Worm (Caenorhabditis elegans) whole organism, L4 larva: Measurements from ENCODE around the gene C15H11.13.
A peak's percentile ranks its signal among the peaks of the same experiment; 100 is the strongest.

Source experiments
- D1046.2 ChIP-seq: fragments of 200-800 bp; sonication (Bioruptor generic); IDR thresholded peaks from 2 replicates; pipeline ENCODE4 v1.3.6; 2022; ENCODE audit warnings: missing genetic modification characterization, missing compliant biosample characterization
- F44E2.7 ChIP-seq: fragments of 200-800 bp; sonication (Bioruptor generic); IDR thresholded peaks from 2 replicates; pipeline ENCODE4 v2.1.2; 2022; ENCODE audit warnings: missing genetic modification characterization, missing compliant biosample characterization
- F49E8.2 ChIP-seq: sonication (generic microtip); optimal IDR thresholded peaks from 2 replicates; lab custom pipeline; 2016; ENCODE audit warnings: missing compliant biosample characterization, mild to moderate bottlenecking, missing genetic modification characterization, borderline replicate concordance
- T20F7.1 ChIP-seq: fragments of 200-800 bp; sonication (Bioruptor generic); optimal IDR thresholded peaks from 2 replicates; lab custom pipeline; 2018; ENCODE audit warnings: mild to moderate bottlenecking, missing genetic modification characterization, missing compliant biosample characterization
- Y105C5A.15 ChIP-seq: fragments of 200-800 bp; sonication (Bioruptor generic); IDR thresholded peaks from 2 replicates; pipeline ENCODE4 v1.3.6; 2022; ENCODE audit warnings: missing genetic modification characterization, missing compliant biosample characterization
- ZK337.2 ChIP-seq: fragments of 200-800 bp; sonication (Bioruptor generic); IDR thresholded peaks from 2 replicates; pipeline ENCODE4 v1.3.6; 2022; ENCODE audit warnings: missing genetic modification reagents, missing genetic modification characterization, missing compliant biosample characterization
- aly-2 ChIP-seq: sonication (generic microtip); optimal IDR thresholded peaks from 2 replicates; lab custom pipeline; 2018; ENCODE audit warnings: missing biosample characterization, missing genetic modification characterization
- ama-1 ChIP-seq: fragments of 150-350 bp; optimal IDR thresholded peaks from 2 replicates; lab custom pipeline; 2014; ENCODE audit warnings: inconsistent platforms, mixed read lengths
- ceh-32 ChIP-seq: sonication (generic microtip); optimal IDR thresholded peaks from 2 replicates; lab custom pipeline; 2016; ENCODE audit warnings: mild to moderate bottlenecking, missing genetic modification characterization, missing compliant biosample characterization; ENCODE audit not compliant: poor library complexity
- ceh-62 ChIP-seq: sonication (generic microtip); optimal IDR thresholded peaks from 2 replicates; lab custom pipeline; 2017; ENCODE audit warnings: missing biosample characterization, missing genetic modification characterization
- ctbp-1 ChIP-seq: fragments of 200-800 bp; sonication (Bioruptor generic); IDR thresholded peaks from 2 replicates; pipeline ENCODE4 v1.3.6; 2022; ENCODE audit warnings: missing genetic modification reagents, missing genetic modification characterization, missing compliant biosample characterization
- daf-16 ChIP-seq, 3 experiments: sonication (generic microtip); optimal IDR thresholded peaks; 2 replicates each; lab custom pipeline; 2016 to 2017; ENCODE audit warnings: missing genetic modification characterization in 3 of 3, missing genetic modification reagents in 3 of 3, mild to moderate bottlenecking in 2 of 3, missing compliant biosample characterization in 2 of 3, missing biosample characterization in 1 of 3, moderate library complexity in 1 of 3
- dmd-9 ChIP-seq: fragments of 200-800 bp; sonication (Bioruptor generic); IDR thresholded peaks from 2 replicates; pipeline ENCODE4 v1.3.6; 2022; ENCODE audit warnings: missing genetic modification reagents, missing genetic modification characterization, missing compliant biosample characterization
- duxl-1 ChIP-seq: sonication (generic microtip); optimal IDR thresholded peaks from 2 replicates; lab custom pipeline; 2016; ENCODE audit warnings: mild to moderate bottlenecking, missing genetic modification characterization, moderate library complexity, missing compliant biosample characterization; ENCODE audit not compliant: poor library complexity
- dve-1 ChIP-seq: sonication (generic microtip); optimal IDR thresholded peaks from 2 replicates; lab custom pipeline; 2017; ENCODE audit warnings: antibody characterized with exemption, mild to moderate bottlenecking, missing genetic modification characterization, missing compliant biosample characterization; ENCODE audit not compliant: insufficient read depth
- egl-27 ChIP-seq: sonication (generic microtip); optimal IDR thresholded peaks from 3 replicates; lab custom pipeline; 2017; ENCODE audit warnings: missing biosample characterization, missing genetic modification reagents, missing genetic modification characterization
- egl-43 ChIP-seq: fragments of 200-800 bp; sonication (Bioruptor generic); IDR thresholded peaks from 2 replicates; pipeline ENCODE4 v1.3.6; 2022; ENCODE audit warnings: missing genetic modification reagents, missing genetic modification characterization, missing compliant biosample characterization
- gei-8 ChIP-seq: fragments of 200-800 bp; sonication (Bioruptor generic); optimal IDR thresholded peaks from 2 replicates; lab custom pipeline; 2018; ENCODE audit warnings: mild to moderate bottlenecking, missing genetic modification characterization, missing compliant biosample characterization
- hif-1 ChIP-seq, 2 experiments: sonication (generic microtip); optimal IDR thresholded peaks; 2 replicates each; lab custom pipeline; 2016 to 2017; ENCODE audit warnings: missing compliant biosample characterization in 2 of 2, missing genetic modification characterization in 2 of 2, missing genetic modification reagents in 2 of 2, missing genotype in 2 of 2, mild to moderate bottlenecking in 1 of 2
- hlh-11 ChIP-seq: fragments of 200-800 bp; sonication (Bioruptor generic); optimal IDR thresholded peaks from 2 replicates; lab custom pipeline; 2018; ENCODE audit warnings: mild to moderate bottlenecking, missing genetic modification characterization, missing compliant biosample characterization
- jun-1 ChIP-seq: fragments of 150-350 bp; optimal IDR thresholded peaks from 2 replicates; lab custom pipeline; 2014; ENCODE audit warnings: missing biosample characterization, missing genetic modification reagents, missing genetic modification characterization
- lim-7 ChIP-seq: fragments of 200-800 bp; sonication (Bioruptor generic); IDR thresholded peaks from 2 replicates; pipeline ENCODE4 v1.3.6; 2022; ENCODE audit warnings: missing genetic modification characterization, missing compliant biosample characterization
- lin-15B ChIP-seq: fragments of 150-350 bp; sonication (generic microtip); optimal IDR thresholded peaks from 3 replicates; lab custom pipeline; 2014; ENCODE audit warnings: missing biosample characterization, missing genetic modification characterization
- lin-29 ChIP-seq: fragments of 200-800 bp; sonication (Bioruptor generic); IDR thresholded peaks from 2 replicates; pipeline ENCODE4 v1.3.6; 2022; ENCODE audit warnings: missing genetic modification reagents, missing genetic modification characterization, missing compliant biosample characterization
- mdl-1 ChIP-seq, 2 experiments: fragments of 150-350 bp in 1 of 2; sonication (generic microtip) in 1 of 2; optimal IDR thresholded peaks; 2 replicates each; lab custom pipeline; 2014 to 2017; ENCODE audit warnings: missing biosample characterization in 2 of 2, missing genetic modification characterization in 2 of 2
- mdt-29 ChIP-seq: fragments of 200-800 bp; sonication (Bioruptor generic); IDR thresholded peaks from 2 replicates; pipeline ENCODE4 v1.3.6; 2022; ENCODE audit warnings: missing genetic modification reagents, missing genetic modification characterization, missing compliant biosample characterization
- mes-2 ChIP-seq: sonication (generic microtip); optimal IDR thresholded peaks from 2 replicates; lab custom pipeline; 2016; ENCODE audit warnings: missing genotype, mild to moderate bottlenecking, missing genetic modification characterization, missing compliant biosample characterization; ENCODE audit not compliant: poor library complexity, severe bottlenecking
- mxl-2 ChIP-seq: fragments of 200-800 bp; sonication (Bioruptor generic); conservative IDR thresholded peaks from 2 replicates; pipeline ENCODE4 v1.3.6; 2022; ENCODE audit warnings: missing genetic modification reagents, missing genetic modification characterization, missing compliant biosample characterization
- nhr-102 ChIP-seq: sonication (generic microtip); optimal IDR thresholded peaks from 2 replicates; lab custom pipeline; 2016; ENCODE audit warnings: mild to moderate bottlenecking, missing genetic modification characterization, moderate library complexity, missing compliant biosample characterization
- nhr-11 ChIP-seq: fragments of 150-350 bp; optimal IDR thresholded peaks from 2 replicates; lab custom pipeline; 2014; ENCODE audit warnings: missing biosample characterization, missing genetic modification characterization
- nhr-25 ChIP-seq: sonication (generic microtip); optimal IDR thresholded peaks from 2 replicates; lab custom pipeline; 2017; ENCODE audit warnings: missing genetic modification characterization, mild to moderate bottlenecking, missing compliant biosample characterization, antibody characterized with exemption, moderate library complexity, borderline replicate concordance; ENCODE audit not compliant: insufficient read depth
- nhr-41 ChIP-seq: fragments of 200-800 bp; sonication (Bioruptor generic); IDR thresholded peaks from 2 replicates; pipeline ENCODE4 v1.3.6; 2022; ENCODE audit warnings: missing genetic modification reagents, missing genetic modification characterization, missing compliant biosample characterization
- nhr-42 ChIP-seq: fragments of 200-800 bp; sonication (Bioruptor generic); IDR thresholded peaks from 2 replicates; pipeline ENCODE4 v1.3.6; 2022; ENCODE audit warnings: missing genetic modification characterization, missing compliant biosample characterization
- php-3 ChIP-seq: fragments of 200-800 bp; sonication (Bioruptor generic); IDR thresholded peaks from 2 replicates; pipeline ENCODE4 v1.3.6; 2022; ENCODE audit warnings: missing genetic modification reagents, missing genetic modification characterization, missing compliant biosample characterization
- pqm-1 ChIP-seq: sonication (generic microtip); optimal IDR thresholded peaks from 2 replicates; lab custom pipeline; 2017; ENCODE audit warnings: missing biosample characterization, missing genetic modification characterization
- rbr-2 ChIP-seq: sonication (generic microtip); optimal IDR thresholded peaks from 2 replicates; lab custom pipeline; 2016; ENCODE audit warnings: missing genotype, missing genetic modification characterization, missing compliant biosample characterization
- saeg-2 ChIP-seq: fragments of 200-800 bp; sonication (Bioruptor generic); IDR thresholded peaks from 2 replicates; pipeline ENCODE4 v1.3.6; 2022; ENCODE audit warnings: missing genetic modification reagents, missing genetic modification characterization, missing compliant biosample characterization
- sdz-12 ChIP-seq: fragments of 200-800 bp; sonication (Bioruptor generic); optimal IDR thresholded peaks from 2 replicates; lab custom pipeline; 2018; ENCODE audit warnings: mild to moderate bottlenecking, missing genetic modification characterization, missing compliant biosample characterization
- snpc-1.2 ChIP-seq: fragments of 200-800 bp; sonication (Bioruptor generic); IDR thresholded peaks from 2 replicates; pipeline ENCODE4 v1.3.6; 2022; ENCODE audit warnings: missing genetic modification reagents, missing genetic modification characterization, missing compliant biosample characterization
- spr-3 ChIP-seq: fragments of 200-800 bp; sonication (Bioruptor generic); optimal IDR thresholded peaks from 2 replicates; lab custom pipeline; 2018; ENCODE audit warnings: mild to moderate bottlenecking, missing genetic modification characterization, missing compliant biosample characterization
- tra-1 ChIP-seq: fragments of 200-800 bp; sonication (Bioruptor generic); IDR thresholded peaks from 2 replicates; pipeline ENCODE4 v1.3.6; 2022; ENCODE audit warnings: missing genetic modification reagents, missing genetic modification characterization, missing compliant biosample characterization
- vab-7 ChIP-seq: fragments of 200-800 bp; sonication (Bioruptor generic); IDR thresholded peaks from 2 replicates; pipeline ENCODE4 v1.3.6; 2022; ENCODE audit warnings: missing genetic modification reagents, missing genetic modification characterization, missing compliant biosample characterization
- zag-1 ChIP-seq: fragments of 150-350 bp; optimal IDR thresholded peaks from 2 replicates; lab custom pipeline; 2014; ENCODE audit warnings: missing biosample characterization, missing genetic modification characterization
- zfp-2 ChIP-seq: sonication (generic microtip); optimal IDR thresholded peaks from 2 replicates; lab custom pipeline; 2016; ENCODE audit warnings: mild to moderate bottlenecking, missing genetic modification characterization, missing compliant biosample characterization
- zfp-3 ChIP-seq: fragments of 200-800 bp; sonication (Bioruptor generic); conservative IDR thresholded peaks from 2 replicates; pipeline ENCODE4 v1.3.6; 2022; ENCODE audit warnings: missing genetic modification reagents, missing genetic modification characterization, missing compliant biosample characterization
- ztf-7 ChIP-seq: fragments of 150-350 bp; optimal IDR thresholded peaks from 2 replicates; lab custom pipeline; 2014; ENCODE audit warnings: missing biosample characterization, missing genetic modification characterization

Gene C15H11.13

DNA sequence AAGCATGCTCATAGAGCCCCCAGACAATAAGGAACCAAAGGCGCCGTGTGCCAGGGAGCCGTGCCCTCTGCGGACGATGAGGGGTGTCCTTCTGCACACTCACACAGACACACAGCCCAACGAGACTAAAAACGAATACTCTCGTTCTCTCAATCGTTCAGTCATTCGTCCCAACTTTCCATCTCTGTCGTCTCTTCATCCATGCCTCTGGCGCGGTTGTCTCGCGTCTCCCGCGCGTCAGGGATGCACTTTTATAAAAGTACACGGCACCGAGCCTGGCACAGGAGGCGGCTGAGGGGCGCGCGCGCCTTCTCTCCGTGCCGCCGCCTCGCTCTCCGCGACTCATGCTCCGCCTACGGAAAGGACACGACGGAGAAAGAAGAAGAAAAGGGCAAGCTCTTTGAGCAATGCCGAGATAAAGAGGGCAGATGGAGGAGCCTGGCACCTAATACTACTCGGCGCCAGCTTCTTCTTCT, 28.3 kb upstream of the C15H11.13 start (continued):
- TF ChIP-seq mdl-1 (tag; optimal IDR thresholded peaks at IDR 0.05; lab: Kevin White, UChicago): peak; percentile 87 to 92
- TF ChIP-seq spr-3: peak; percentile 33
- no peak for TF ChIP-seq D1046.2 (GFP tag; lab: Robert Waterston, UW)
- TF ChIP-seq zfp-2 (tag; lab: Kevin White, UChicago): no peak
- peak; percentile 80 for TF ChIP-seq egl-43 (GFP tag; lab: Robert Waterston, UW)
- TF ChIP-seq mdt-29: no peak
- TF ChIP-seq ztf-7 (tag; lab: Kevin White, UChicago): no peak
- no peak for TF ChIP-seq ceh-62 (tag; lab: Kevin White, UChicago)
- TF ChIP-seq gei-8 (GFP tag; lab: Kevin White, UChicago): no peak
- TF ChIP-seq tra-1 (GFP tag; lab: Robert Waterston, UW): 0 out of 2 replicates have a peak, but pooled peaks have one; percentile 46
- TF ChIP-seq, all 104 proteins: peak for 52

- no peak for TF ChIP-seq Y105C5A.15
- TF ChIP-seq vab-7 (GFP tag; lab: Robert Waterston, UW): no peak
- no peak for TF ChIP-seq snpc-1.2 (GFP tag; lab: Robert Waterston, UW)
- peak; percentile 90 for TF ChIP-seq nhr-25 (tag; lab: Kevin White, UChicago)
- 0 out of 2 replicates have a peak, but pooled peaks have one; percentile 18 for TF ChIP-seq lin-29 (GFP tag; lab: Robert Waterston, UW)
- TF ChIP-seq pqm-1: peak; percentile 95
- no peak for TF ChIP-seq F44E2.7 (GFP tag; lab: Robert Waterston, UW)
- TF ChIP-seq dmd-9 (GFP tag; lab: Robert Waterston, UW): no peak
- no peak for TF ChIP-seq lim-7 (GFP tag; lab: Robert Waterston, UW)
- TF ChIP-seq gei-8 (GFP tag; lab: Kevin White, UChicago): no peak
- no peak for TF ChIP-seq sdz-12 (GFP tag; lab: Kevin White, UChicago)
- no peak for TF ChIP-seq jun-1 (tag; lab: Kevin White, UChicago)
- TF ChIP-seq nhr-41: no peak
- no peak for TF ChIP-seq spr-3
- no peak for TF ChIP-seq daf-16 (GFP tag; optimal IDR thresholded peaks at IDR 0.05; lab: Kevin White, UChicago)
- TF ChIP-seq daf-16 (tag; optimal IDR thresholded peaks at IDR 0.05; lab: Kevin White, UChicago): peak; percentile 65
- TF ChIP-seq mes-2 (tag; lab: Kevin White, UChicago): peak; percentile 65
- no peak for TF ChIP-seq ZK337.2 (GFP tag; lab: Robert Waterston, UW)
- TF ChIP-seq nhr-42 (GFP tag; lab: Robert Waterston, UW): no peak
- TF ChIP-seq ctbp-1 (GFP tag; lab: Robert Waterston, UW): peak; percentile 56; the same call in 1 of the 2 replicates
- TF ChIP-seq T20F7.1: no peak
- TF ChIP-seq duxl-1 (tag; lab: Kevin White, UChicago): peak; percentile 57
- TF ChIP-seq egl-27 (tag; lab: Kevin White, UChicago): no peak
- no peak for TF ChIP-seq aly-2 (tag; lab: Kevin White, UChicago)
- TF ChIP-seq rbr-2 (tag; lab: Kevin White, UChicago): peak; percentile 58
- TF ChIP-seq ceh-32: no peak
- TF ChIP-seq mxl-2: no peak
- no peak for TF ChIP-seq saeg-2 (GFP tag; lab: Robert Waterston, UW)
- peak; percentile 90 for TF ChIP-seq hlh-11 (tag; lab: Kevin White, UChicago)
- TF ChIP-seq F49E8.2: no peak
- no peak for TF ChIP-seq zfp-2 (tag; lab: Kevin White, UChicago)
- no peak for TF ChIP-seq lin-15B
- TF ChIP-seq ama-1 (lab: Kevin White, UChicago): no peak
- no peak for TF ChIP-seq nhr-102
- no peak for TF ChIP-seq zag-1 (tag; lab: Kevin White, UChicago)
- TF ChIP-seq php-3 (GFP tag; lab: Robert Waterston, UW): no peak
- TF ChIP-seq nhr-11: no peak
- peak in 1 of 2 experiments; percentile 52 for TF ChIP-seq hif-1 (tag; optimal IDR thresholded peaks at IDR 0.05; lab: Kevin White, UChicago)
- no peak for TF ChIP-seq zfp-3
- TF ChIP-seq dve-1 (tag; lab: Kevin White, UChicago): peak; percentile 41
These were observed 26.4 kb upstream of the C15H11.13 start for ce11 chrV:14368272-14369052.
